Fruit fly (Drosophila melanogaster): ENCODE data around the gene CG42835.
"Not testable (repeated sequence)": the region's sequence is repeated elsewhere in the genome, so short reads cannot be mapped to it uniquely, and the experiment has no call there.

Gene CG42835

dm6 chr3R:17433117-17433516, 12.7 kb downstream of the CG42835 start:
- no peak for TF ChIP-seq CG17801 (GFP tag; optimal IDR thresholded peaks at IDR 0.05; ENCODE audit: partially characterized antibody)

- TF ChIP-seq CG17801 (GFP tag; optimal IDR thresholded peaks at IDR 0.05; ENCODE audit: partially characterized antibody), result no peak
Observed at dm6 chr3R:17434330-17434729, 13.9 kb downstream of the CG42835 start, which contains the start of gene CG44090. Gene CG44090 (minus strand): TSS chr3R:17434430.

dm6 chr3R:17440628-17441027, 20.2 kb downstream of the CG42835 start, which contains the start of gene CG14331:
Gene CG14331 (minus strand): TSS chr3R:17440728.
- no peak for TF ChIP-seq CG17801 (GFP tag; optimal IDR thresholded peaks at IDR 0.05; ENCODE audit: partially characterized antibody)

dm6 chr3R:17447615-17448014, 27.2 kb downstream of the CG42835 start:
- no peak for TF ChIP-seq CG17801 (GFP tag; optimal IDR thresholded peaks at IDR 0.05; ENCODE audit: partially characterized antibody)

- no peak for TF ChIP-seq CG17801 (GFP tag; optimal IDR thresholded peaks at IDR 0.05; ENCODE audit: partially characterized antibody)
Observed at dm6 chr3R:17448758-17449157, 28.3 kb downstream of the CG42835 start, which contains the start of gene Eh. Gene Eh (minus strand): TSS chr3R:17448858.

dm6 chr3R:17449402-17449801, 29.0 kb downstream of the CG42835 start:
- TF ChIP-seq CG17801 (GFP tag; optimal IDR thresholded peaks at IDR 0.05; ENCODE audit: partially characterized antibody), result no peak

dm6 chr3R:17456676-17457075, 36.2 kb downstream of the CG42835 start, which contains the start of gene CG14330:
Gene CG14330 (minus strand): TSS chr3R:17456776.
- not testable (repeated sequence) for TF ChIP-seq CG17801 (GFP tag; optimal IDR thresholded peaks at IDR 0.05; ENCODE audit: partially characterized antibody)
